Worm (Caenorhabditis elegans) whole organism, L4/young adult: ENCODE data around the gene col-71.
"Not testable (repeated sequence)": the region's sequence is repeated elsewhere in the genome, so short reads cannot be mapped to it uniquely, and the experiment has no call there.

ENCODE experiments used
- W03F9.2 ChIP-seq: fragments of 150-350 bp; optimal IDR thresholded peaks from 2 replicates; lab custom pipeline; 2014; ENCODE audit warnings: missing biosample characterization, missing genetic modification characterization
- dao-5 ChIP-seq: sonication (generic microtip); optimal IDR thresholded peaks from 2 replicates; lab custom pipeline; 2016; ENCODE audit warnings: missing genotype, missing genetic modification characterization, moderate library complexity, missing compliant biosample characterization
- him-1 ChIP-seq: sonication (generic microtip); optimal IDR thresholded peaks from 2 replicates; lab custom pipeline; 2016; ENCODE audit warnings: missing genotype, missing genetic modification reagents, missing genetic modification characterization, missing compliant biosample characterization

DNA sequence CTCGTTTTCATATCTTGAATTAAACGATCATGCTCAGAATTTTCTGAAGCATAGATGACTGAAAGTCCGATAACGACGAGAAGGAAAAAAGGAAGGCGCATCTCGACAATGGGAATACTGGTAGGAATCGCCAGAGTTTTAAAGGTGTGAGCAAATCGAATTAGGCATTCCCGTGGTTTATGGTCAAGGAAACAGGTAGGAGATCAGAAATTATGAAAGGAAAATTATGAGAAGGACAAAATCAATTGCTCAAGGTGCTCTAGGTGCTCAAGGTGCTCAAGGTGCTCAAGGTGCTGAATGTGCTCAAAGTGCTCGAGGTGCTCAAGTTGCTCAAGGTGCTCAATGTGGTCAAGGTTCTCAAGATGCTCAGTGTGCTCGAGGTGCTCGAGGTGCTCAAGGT lies 37.8 kb downstream of the col-71 start, which contains the start of gene C16C8.10:
- TF ChIP-seq him-1, W03F9.2, dao-5 (tag; lab: Kevin White, UChicago): not testable (repeated sequence)
